Worm (Caenorhabditis elegans) whole organism, young adult: ENCODE measurements around the gene W03C9.6.

Experiments
- B0019.2 ChIP-seq: fragments of 200-800 bp; sonication (Bioruptor generic); conservative IDR thresholded peaks from 2 replicates; pipeline ENCODE4 v1.3.6; 2022; ENCODE audit warnings: missing genetic modification reagents, missing genetic modification characterization, missing compliant biosample characterization
- B0035.1 ChIP-seq: sonication (generic microtip); optimal IDR thresholded peaks from 2 replicates; lab custom pipeline; 2016; ENCODE audit warnings: missing genetic modification characterization, mild to moderate bottlenecking, missing compliant biosample characterization, missing genotype, missing genetic modification reagents
- F10E7.11 ChIP-seq: sonication (generic microtip); optimal IDR thresholded peaks from 2 replicates; lab custom pipeline; 2017; ENCODE audit warnings: mild to moderate bottlenecking, missing genetic modification characterization, moderate library complexity, missing compliant biosample characterization
- Y53G8AR.9 ChIP-seq: fragments of 200-800 bp; sonication (Bioruptor generic); conservative IDR thresholded peaks from 2 replicates; pipeline ENCODE4 v1.3.6; 2022; ENCODE audit warnings: missing genetic modification reagents, missing genetic modification characterization, missing compliant biosample characterization
- ZK185.1 ChIP-seq: sonication (generic microtip); optimal IDR thresholded peaks from 2 replicates; lab custom pipeline; 2016; ENCODE audit warnings: mild to moderate bottlenecking, missing genetic modification characterization, missing compliant biosample characterization; ENCODE audit not compliant: poor library complexity, severe bottlenecking
- attf-3 ChIP-seq: fragments of 200-800 bp; sonication (Bioruptor generic); conservative IDR thresholded peaks from 2 replicates; pipeline ENCODE4 v1.3.6; 2022; ENCODE audit warnings: missing genetic modification reagents, missing genetic modification characterization, missing compliant biosample characterization
- bed-2 ChIP-seq: fragments of 200-800 bp; sonication (Bioruptor generic); IDR thresholded peaks from 2 replicates; pipeline ENCODE4 v1.3.6; 2022; ENCODE audit warnings: missing genetic modification reagents, missing genetic modification characterization, missing compliant biosample characterization
- die-1 ChIP-seq: sonication (generic microtip); optimal IDR thresholded peaks from 2 replicates; lab custom pipeline; 2016; ENCODE audit warnings: missing genotype, mild to moderate bottlenecking, missing genetic modification characterization, missing compliant biosample characterization
- him-1 ChIP-seq: sonication (generic microtip); optimal IDR thresholded peaks from 2 replicates; lab custom pipeline; 2016; ENCODE audit warnings: missing genotype, missing genetic modification reagents, missing genetic modification characterization, missing compliant biosample characterization
- lag-1 ChIP-seq: fragments of 200-800 bp; sonication (Bioruptor generic); IDR thresholded peaks from 2 replicates; pipeline ENCODE4 v1.3.6; 2022; ENCODE audit warnings: missing genetic modification reagents, missing genetic modification characterization, missing compliant biosample characterization
- lin-26 ChIP-seq: fragments of 200-800 bp; sonication (Bioruptor generic); IDR thresholded peaks from 2 replicates; pipeline ENCODE4 v1.3.6; 2022; ENCODE audit warnings: missing genetic modification reagents, missing genetic modification characterization, missing compliant biosample characterization
- mel-28 ChIP-seq: sonication (generic microtip); optimal IDR thresholded peaks from 2 replicates; lab custom pipeline; 2016; ENCODE audit warnings: borderline replicate concordance, mild to moderate bottlenecking, missing genetic modification characterization, missing compliant biosample characterization
- nfya-2 ChIP-seq: fragments of 200-800 bp; sonication (Bioruptor generic); IDR thresholded peaks from 2 replicates; pipeline ENCODE4 v1.3.6; 2022; ENCODE audit warnings: missing genetic modification reagents, missing genetic modification characterization, missing compliant biosample characterization
- nfyb-1 ChIP-seq: fragments of 200-800 bp; sonication (Bioruptor generic); IDR thresholded peaks from 2 replicates; pipeline ENCODE4 v1.3.6; 2022; ENCODE audit warnings: missing genetic modification reagents, missing genetic modification characterization, missing compliant biosample characterization
- nhr-27 ChIP-seq: fragments of 200-800 bp; sonication (Bioruptor generic); optimal IDR thresholded peaks from 2 replicates; lab custom pipeline; 2018; ENCODE audit warnings: mild to moderate bottlenecking, missing genetic modification characterization, moderate library complexity, missing compliant biosample characterization
- nhr-90 ChIP-seq: sonication (generic microtip); optimal IDR thresholded peaks from 2 replicates; lab custom pipeline; 2016; ENCODE audit warnings: missing genotype, mild to moderate bottlenecking, missing genetic modification characterization, missing compliant biosample characterization
- pbrm-1 ChIP-seq: fragments of 200-800 bp; sonication (Bioruptor generic); IDR thresholded peaks from 2 replicates; pipeline ENCODE4 v1.3.6; 2022; ENCODE audit warnings: missing genetic modification reagents, missing genetic modification characterization, missing compliant biosample characterization
- pha-4 ChIP-seq: fragments of 150-350 bp; sonication (generic microtip); optimal IDR thresholded peaks from 2 replicates; lab custom pipeline; 2014; ENCODE audit warnings: missing biosample characterization, missing genetic modification reagents, missing genetic modification characterization
- snpc-1.1 ChIP-seq: sonication (generic microtip); optimal IDR thresholded peaks from 2 replicates; lab custom pipeline; 2017; ENCODE audit warnings: missing genetic modification characterization, mild to moderate bottlenecking, missing compliant biosample characterization, antibody characterized with exemption, moderate library complexity, missing genotype, missing genetic modification reagents; ENCODE audit not compliant: insufficient read depth
- snpc-1.3 ChIP-seq: sonication (generic microtip); optimal IDR thresholded peaks from 2 replicates; lab custom pipeline; 2017; ENCODE audit warnings: missing genetic modification characterization, mild to moderate bottlenecking, missing compliant biosample characterization, antibody characterized with exemption, moderate library complexity, missing genotype, missing genetic modification reagents; ENCODE audit not compliant: insufficient read depth
- ztf-3 ChIP-seq: fragments of 200-800 bp; sonication (Bioruptor generic); optimal IDR thresholded peaks from 2 replicates; lab custom pipeline; 2018; ENCODE audit warnings: mild to moderate bottlenecking, missing genetic modification characterization, missing compliant biosample characterization

Gene W03C9.6

DNA sequence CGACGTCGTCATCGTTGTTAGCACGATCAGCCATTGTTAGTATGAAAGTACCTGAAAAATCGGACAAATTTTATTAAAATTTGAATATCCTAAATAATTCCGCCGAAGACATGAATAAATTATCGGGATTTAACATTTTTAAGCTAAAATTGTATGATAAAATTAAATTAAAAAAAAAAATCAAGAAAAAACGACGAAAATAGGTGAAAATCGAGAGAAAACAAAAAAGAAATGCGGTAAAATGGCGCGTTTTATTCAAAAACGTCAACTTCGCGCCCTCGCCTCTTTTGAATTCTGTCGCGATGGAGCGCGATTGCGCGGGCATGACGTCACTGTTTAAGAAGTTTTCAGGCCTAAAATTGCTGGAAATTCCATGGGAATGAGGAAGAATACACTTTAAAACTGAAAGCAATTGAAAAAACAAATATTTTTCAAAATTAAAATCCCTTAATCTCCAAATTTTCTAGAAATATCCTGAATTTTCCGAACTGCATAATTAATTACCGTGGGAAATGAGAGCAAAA, 52.3 kb downstream of the W03C9.6 start, which contains the start of gene mcm-2 (continued):
- TF ChIP-seq ztf-3 (no peak), bed-2 (no peak), nfyb-1 (GFP tag; lab: Robert Waterston, UW) (peak; percentile 64), ZK185.1 (no peak), mel-28 (tag; lab: Kevin White, UChicago) (no peak)
- TF ChIP-seq, all 124 proteins: peak for 45

DNA sequence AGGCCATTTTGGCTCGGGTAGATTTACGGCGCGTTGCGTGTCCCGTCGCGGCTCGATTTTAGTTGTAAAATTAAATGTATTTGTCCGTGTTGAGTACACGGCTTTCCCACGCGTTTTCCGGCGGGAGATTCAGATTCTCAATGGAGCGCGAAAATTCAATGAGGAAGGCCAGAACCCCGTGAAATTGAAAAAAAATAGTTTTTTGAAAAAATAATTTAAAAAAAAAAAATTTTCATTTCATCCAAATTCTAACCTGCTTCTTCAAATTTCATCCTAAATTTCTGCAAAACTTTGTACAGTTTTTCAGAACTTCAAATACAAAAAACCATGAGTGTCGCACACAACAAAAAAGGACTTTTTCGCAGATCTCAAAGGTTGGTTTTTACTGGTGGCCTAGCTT, 54.5 kb downstream of the W03C9.6 start, which contains the start of gene glb-29:
glb-29 (plus strand) TSS at position 301 of the 400 bp plus-strand sequence.
- no peak for TF ChIP-seq nhr-27 (tag; lab: Kevin White, UChicago)
- TF ChIP-seq Y53G8AR.9 (GFP tag; lab: Robert Waterston, UW): no peak
- no peak for TF ChIP-seq lag-1 (GFP tag; lab: Robert Waterston, UW)
- TF ChIP-seq pbrm-1: no peak
- TF ChIP-seq nfya-2 (GFP tag; lab: Robert Waterston, UW): no peak
- TF ChIP-seq F10E7.11 (tag; lab: Kevin White, UChicago): no peak
- TF ChIP-seq snpc-1.3: no peak
- TF ChIP-seq B0035.1 (tag; lab: Kevin White, UChicago): no peak
- no peak for TF ChIP-seq mel-28 (tag; lab: Kevin White, UChicago)
- no peak for TF ChIP-seq lin-26 (GFP tag; lab: Robert Waterston, UW)
- TF ChIP-seq pha-4 (tag; lab: Kevin White, UChicago): no peak
- TF ChIP-seq B0019.2 (GFP tag; lab: Robert Waterston, UW): no peak
- no peak for TF ChIP-seq attf-3
- no peak for TF ChIP-seq nhr-90 (tag; lab: Kevin White, UChicago)
- TF ChIP-seq snpc-1.1 (tag; lab: Kevin White, UChicago): no peak
- TF ChIP-seq him-1 (tag; lab: Kevin White, UChicago): no peak
- no peak for TF ChIP-seq die-1 (tag; lab: Kevin White, UChicago)
- TF ChIP-seq, all 124 proteins: peak for 0
